Fruit fly (Drosophila melanogaster) whole organism, embryonic: Measurements from ENCODE around the gene CG10365.

Experiments used
- Antp ChIP-seq: fragments of 200-800 bp; sonication (Bioruptor generic); optimal IDR thresholded peaks from 3 replicates; lab custom pipeline; 2016; ENCODE audit warnings: missing biosample characterization, missing genetic modification characterization
- CG11093 ChIP-seq: fragments of 200-800 bp; sonication (Bioruptor generic); IDR thresholded peaks from 3 replicates; pipeline ENCODE4 v1.3.6; 2022; ENCODE audit warnings: missing biosample characterization, missing genetic modification characterization
- CG11695 ChIP-seq: fragments of 200-800 bp; sonication (Bioruptor generic); IDR thresholded peaks from 3 replicates; pipeline ENCODE4 v1.3.6; 2022; ENCODE audit warnings: missing biosample characterization, missing genetic modification characterization
- CG12299 ChIP-seq: fragments of 200-800 bp; sonication (Bioruptor generic); optimal IDR thresholded peaks from 2 replicates; lab custom pipeline; 2018; ENCODE audit warnings: missing biosample characterization, mild to moderate bottlenecking, missing genetic modification characterization
- CG17912 ChIP-seq: fragments of 200-800 bp; sonication (Bioruptor generic); optimal IDR thresholded peaks from 2 replicates; lab custom pipeline; 2018; ENCODE audit warnings: missing biosample characterization, mild to moderate bottlenecking, missing genetic modification characterization
- CG2202 ChIP-seq: fragments of 200-800 bp; sonication (Bioruptor generic); optimal IDR thresholded peaks from 2 replicates; lab custom pipeline; 2018; ENCODE audit warnings: missing biosample characterization, mild to moderate bottlenecking, missing genetic modification characterization
- CG31224 ChIP-seq: fragments of 200-800 bp; sonication (Bioruptor generic); IDR thresholded peaks from 2 replicates; pipeline ENCODE4 v1.3.6; 2022; ENCODE audit warnings: missing biosample characterization, missing genetic modification characterization
- CG4282 ChIP-seq: fragments of 200-800 bp; sonication (Bioruptor generic); optimal IDR thresholded peaks from 2 replicates; lab custom pipeline; 2016; ENCODE audit warnings: missing biosample characterization, missing genetic modification characterization
- CG4404 ChIP-seq: fragments of 200-800 bp; sonication (Bioruptor generic); IDR thresholded peaks from 2 replicates; pipeline ENCODE4 v1.3.6; 2022; ENCODE audit warnings: missing biosample characterization, missing genetic modification characterization
- CG4617 ChIP-seq: fragments of 200-800 bp; sonication (Bioruptor generic); optimal IDR thresholded peaks from 3 replicates; lab custom pipeline; 2016; ENCODE audit warnings: missing biosample characterization, missing genetic modification characterization, borderline replicate concordance
- CG4707 ChIP-seq: fragments of 200-800 bp; sonication (Bioruptor generic); optimal IDR thresholded peaks from 2 replicates; lab custom pipeline; 2018; ENCODE audit warnings: missing biosample characterization, mild to moderate bottlenecking, missing genetic modification characterization, moderate library complexity
- CG4854 ChIP-seq: fragments of 200-800 bp; sonication (Bioruptor generic); optimal IDR thresholded peaks from 2 replicates; lab custom pipeline; 2016; ENCODE audit warnings: missing biosample characterization, missing genetic modification characterization, inconsistent platforms
- CG5180 ChIP-seq: fragments of 200-800 bp; sonication (Bioruptor generic); optimal IDR thresholded peaks from 3 replicates; lab custom pipeline; 2017; ENCODE audit warnings: missing biosample characterization, missing genetic modification characterization, mild to moderate bottlenecking, moderate library complexity, missing genetic modification reagents
- CG6272 ChIP-seq: fragments of 200-800 bp; sonication (Bioruptor generic); IDR thresholded peaks from 2 replicates; pipeline ENCODE4 v1.3.6; 2022; ENCODE audit warnings: missing biosample characterization, missing genetic modification characterization
- Camta ChIP-seq: fragments of 200-800 bp; sonication (Bioruptor generic); optimal IDR thresholded peaks from 2 replicates; lab custom pipeline; 2016; ENCODE audit warnings: missing biosample characterization, missing genetic modification characterization
- Chrac-16 ChIP-seq: fragments of 200-800 bp; sonication (Bioruptor generic); optimal IDR thresholded peaks from 3 replicates; lab custom pipeline; 2016; ENCODE audit warnings: missing biosample characterization, missing genetic modification characterization
- CrebB ChIP-seq: fragments of 200-800 bp; sonication (Bioruptor generic); optimal IDR thresholded peaks from 3 replicates; lab custom pipeline; 2018; ENCODE audit warnings: missing biosample characterization, mild to moderate bottlenecking, missing genetic modification characterization
- Dad ChIP-seq: fragments of 200-800 bp; sonication (Bioruptor generic); optimal IDR thresholded peaks from 3 replicates; lab custom pipeline; 2016; ENCODE audit warnings: missing biosample characterization, missing genetic modification characterization
- Dip2 ChIP-seq: fragments of 200-800 bp; sonication (Bioruptor generic); IDR thresholded peaks from 2 replicates; pipeline ENCODE4 v1.3.6; 2022; ENCODE audit warnings: missing biosample characterization, missing genetic modification characterization
- Doc2 ChIP-seq: fragments of 200-800 bp; sonication (Bioruptor generic); IDR thresholded peaks from 2 replicates; pipeline ENCODE4 v1.3.6; 2022; ENCODE audit warnings: missing biosample characterization, missing genetic modification characterization
- Dref ChIP-seq: fragments of 200-800 bp; sonication (Bioruptor generic); IDR thresholded peaks from 2 replicates; pipeline ENCODE4 v1.3.6; 2022; ENCODE audit warnings: missing biosample characterization, missing genetic modification characterization
- E2f1 ChIP-seq: fragments of 200-800 bp; sonication (Bioruptor generic); IDR thresholded peaks from 2 replicates; pipeline ENCODE4 v1.3.6; 2022; ENCODE audit warnings: missing biosample characterization, missing genetic modification characterization
- Elba2 ChIP-seq: fragments of 200-800 bp; sonication (Bioruptor generic); optimal IDR thresholded peaks from 3 replicates; lab custom pipeline; 2016; ENCODE audit warnings: missing biosample characterization, missing genetic modification characterization
- Ets97D ChIP-seq: fragments of 200-800 bp; sonication (Bioruptor generic); optimal IDR thresholded peaks from 3 replicates; lab custom pipeline; 2016; ENCODE audit warnings: missing biosample characterization, missing genetic modification characterization
- GATAe ChIP-seq: fragments of 200-800 bp; sonication (Bioruptor generic); conservative IDR thresholded peaks from 2 replicates; pipeline ENCODE4 v1.3.6; 2022; ENCODE audit warnings: missing biosample characterization, missing genetic modification characterization
- H15 ChIP-seq: fragments of 200-800 bp; sonication (Bioruptor generic); IDR thresholded peaks from 3 replicates; pipeline ENCODE4 v1.3.6; 2022; ENCODE audit warnings: missing biosample characterization, missing genetic modification characterization
- H2.0 ChIP-seq: fragments of 200-800 bp; sonication (Bioruptor generic); IDR thresholded peaks from 2 replicates; pipeline ENCODE4 v1.3.6; 2022; ENCODE audit warnings: missing biosample characterization, missing genetic modification characterization
- HLH4C ChIP-seq: fragments of 200-800 bp; sonication (Bioruptor generic); IDR thresholded peaks from 3 replicates; pipeline ENCODE4 v1.3.6; 2022; ENCODE audit warnings: missing biosample characterization, missing genetic modification characterization; ENCODE audit not compliant: partially characterized antibody
- NC2β ChIP-seq: fragments of 200-800 bp; sonication (Bioruptor generic); optimal IDR thresholded peaks from 2 replicates; lab custom pipeline; 2016; ENCODE audit warnings: missing biosample characterization, missing genetic modification characterization
- Optix ChIP-seq: fragments of 200-800 bp; sonication (Bioruptor generic); IDR thresholded peaks from 3 replicates; pipeline ENCODE4 v1.3.6; 2022; ENCODE audit warnings: missing biosample characterization, missing genetic modification characterization
- PHDP ChIP-seq: fragments of 200-800 bp; sonication (Bioruptor generic); optimal IDR thresholded peaks from 3 replicates; lab custom pipeline; 2018; ENCODE audit warnings: missing biosample characterization, mild to moderate bottlenecking, missing genetic modification characterization, moderate library complexity
- Pdp1 ChIP-seq, 2 experiments: fragments of 200-800 bp; sonication (Bioruptor generic); optimal IDR thresholded peaks; 3 replicates each; lab custom pipeline; 2016; ENCODE audit warnings: missing biosample characterization in 2 of 2, missing genetic modification characterization in 2 of 2, mild to moderate bottlenecking in 1 of 2, moderate library complexity in 1 of 2
- Scr ChIP-seq: fragments of 200-800 bp; sonication (Bioruptor generic); IDR thresholded peaks from 2 replicates; pipeline ENCODE4 v1.3.6; 2022; ENCODE audit warnings: missing biosample characterization, missing genetic modification characterization; ENCODE audit not compliant: partially characterized antibody
- Xbp1 ChIP-seq: fragments of 200-800 bp; sonication (Bioruptor generic); optimal IDR thresholded peaks from 3 replicates; lab custom pipeline; 2016; ENCODE audit warnings: missing biosample characterization, mild to moderate bottlenecking, missing genetic modification characterization
- YL-1 ChIP-seq: fragments of 200-800 bp; sonication (Bioruptor generic); optimal IDR thresholded peaks from 3 replicates; lab custom pipeline; 2017; ENCODE audit warnings: missing biosample characterization, mild to moderate bottlenecking, missing genetic modification characterization
- da ChIP-seq: fragments of 200-800 bp; sonication (Bioruptor generic); optimal IDR thresholded peaks from 2 replicates; lab custom pipeline; 2016; ENCODE audit warnings: missing biosample characterization, missing genetic modification characterization
- ewg ChIP-seq: fragments of 200-800 bp; sonication (Bioruptor generic); optimal IDR thresholded peaks from 3 replicates; lab custom pipeline; 2017; ENCODE audit warnings: mild to moderate bottlenecking, missing biosample characterization, missing genetic modification reagents, missing genetic modification characterization
- fd96Cb ChIP-seq: fragments of 200-800 bp; sonication (Bioruptor generic); optimal IDR thresholded peaks from 2 replicates; lab custom pipeline; 2018; ENCODE audit warnings: missing biosample characterization, mild to moderate bottlenecking, missing genetic modification characterization, moderate library complexity
- gem ChIP-seq: fragments of 200-800 bp; sonication (Bioruptor generic); optimal IDR thresholded peaks from 2 replicates; lab custom pipeline; 2019; ENCODE audit warnings: missing biosample characterization, mild to moderate bottlenecking, missing genetic modification characterization, moderate library complexity
- h ChIP-seq: fragments of >200 bp; optimal IDR thresholded peaks from 2 replicates; lab custom pipeline; 2017
- insv ChIP-seq, 2 experiments: fragments of 200-800 bp; sonication (Bioruptor generic); optimal IDR thresholded peaks; 3 replicates each; lab custom pipeline; 2016 to 2018; ENCODE audit warnings: missing biosample characterization in 2 of 2, missing genetic modification characterization in 2 of 2
- kni ChIP-seq: fragments of 200-800 bp; sonication (Bioruptor generic); optimal IDR thresholded peaks from 3 replicates; lab custom pipeline; 2017; ENCODE audit warnings: mild to moderate bottlenecking, missing biosample characterization, missing genetic modification reagents, missing genetic modification characterization
- maf-S ChIP-seq: fragments of 200-800 bp; sonication (Bioruptor generic); optimal IDR thresholded peaks from 2 replicates; lab custom pipeline; 2016; ENCODE audit warnings: missing biosample characterization, missing genetic modification characterization
- nerfin-2 ChIP-seq: fragments of 200-800 bp; sonication (Bioruptor generic); IDR thresholded peaks from 2 replicates; pipeline ENCODE4 v1.3.6; 2022; ENCODE audit warnings: missing biosample characterization, missing genetic modification characterization; ENCODE audit not compliant: partially characterized antibody
- oc ChIP-seq: fragments of 200-800 bp; sonication (Bioruptor generic); optimal IDR thresholded peaks from 2 replicates; lab custom pipeline; 2018; ENCODE audit warnings: missing biosample characterization, mild to moderate bottlenecking, missing genetic modification characterization, moderate library complexity
- psq ChIP-seq: fragments of 200-800 bp; sonication (Bioruptor generic); optimal IDR thresholded peaks from 2 replicates; lab custom pipeline; 2017; ENCODE audit warnings: missing biosample characterization, missing genetic modification characterization
- repo ChIP-seq: fragments of 200-800 bp; sonication (Bioruptor generic); optimal IDR thresholded peaks from 2 replicates; lab custom pipeline; 2016; ENCODE audit warnings: missing biosample characterization, missing genetic modification characterization
- slp2 ChIP-seq: fragments of 200-800 bp; sonication (Bioruptor generic); optimal IDR thresholded peaks from 2 replicates; lab custom pipeline; 2016; ENCODE audit warnings: missing biosample characterization, missing genetic modification characterization
- toy ChIP-seq: fragments of 200-800 bp; sonication (Bioruptor generic); IDR thresholded peaks from 2 replicates; pipeline ENCODE4 v1.3.6; 2022; ENCODE audit warnings: missing biosample characterization, missing genetic modification characterization
- trh ChIP-seq: fragments of 200-800 bp; sonication (Bioruptor generic); optimal IDR thresholded peaks from 2 replicates; lab custom pipeline; 2016; ENCODE audit warnings: missing biosample characterization, missing genetic modification characterization
- vfl ChIP-seq: fragments of 200-800 bp; sonication (Bioruptor generic); optimal IDR thresholded peaks from 2 replicates; lab custom pipeline; 2016; ENCODE audit warnings: missing biosample characterization, missing genetic modification characterization
- wdn ChIP-seq: fragments of 200-800 bp; sonication (Bioruptor generic); IDR thresholded peaks from 2 replicates; pipeline ENCODE4 v1.3.6; 2022; ENCODE audit warnings: missing biosample characterization, missing genetic modification characterization

CG10365 gene

dm6 chr3R:23772808-23773207 lies 49.7 kb downstream of the CG10365 start, which contains the start of gene tst (continued):
- TF ChIP-seq CG12299 (tag; lab: Kevin White, UChicago): peak; percentile 78
- TF ChIP-seq CG4617 (GFP tag; lab: Kevin White, UChicago): peak; percentile 89
- TF ChIP-seq trh: peak; percentile 84
- TF ChIP-seq CG11695 (GFP tag; lab: Robert Waterston, UW): peak; percentile 93
- TF ChIP-seq Optix (GFP tag; lab: Robert Waterston, UW): peak; percentile 93
- TF ChIP-seq CrebB (tag; lab: Kevin White, UChicago): peak; percentile 68
- TF ChIP-seq H2.0 (GFP tag; lab: Robert Waterston, UW): peak; percentile 96
- TF ChIP-seq Antp: peak; percentile 25
- peak; percentile 61; the same call in 1 of the 2 replicates for TF ChIP-seq Scr
- TF ChIP-seq repo (GFP tag; lab: Kevin White, UChicago): no peak
- peak; percentile 71 for TF ChIP-seq YL-1 (GFP tag; lab: Kevin White, UChicago)
- peak; percentile 18 for TF ChIP-seq Elba2 (GFP tag; lab: Kevin White, UChicago)
- TF ChIP-seq vfl (GFP tag; lab: Kevin White, UChicago): peak; percentile 35
- TF ChIP-seq maf-S (GFP tag; lab: Kevin White, UChicago): peak; percentile 16
- TF ChIP-seq toy (GFP tag; lab: Robert Waterston, UW): peak; percentile 77
- peak; percentile 78 for TF ChIP-seq CG2202 (tag; lab: Kevin White, UChicago)
- TF ChIP-seq oc (tag; lab: Kevin White, UChicago): peak; percentile 89
- peak; percentile 92 for TF ChIP-seq Doc2 (GFP tag; lab: Robert Waterston, UW)
- TF ChIP-seq ewg (GFP tag; lab: Kevin White, UChicago): peak; percentile 77
- peak; percentile 67 to 87 for TF ChIP-seq Pdp1 (GFP tag; optimal IDR thresholded peaks at IDR 0.05; lab: Kevin White, UChicago)
- peak in 1 of 2 experiments; percentile 36 for TF ChIP-seq insv (GFP tag; optimal IDR thresholded peaks at IDR 0.05; lab: Kevin White, UChicago)
- TF ChIP-seq HLH4C (GFP tag; lab: Robert Waterston, UW): peak; percentile 43; the same call in 1 of the 3 replicates
- TF ChIP-seq CG6272 (GFP tag; lab: Robert Waterston, UW): peak; percentile 99
- TF ChIP-seq CG4707: no peak
- TF ChIP-seq PHDP (tag; lab: Kevin White, UChicago): peak; percentile 92
- peak; percentile 94 for TF ChIP-seq CG11093
- peak; percentile 12 for TF ChIP-seq slp2 (GFP tag; lab: Kevin White, UChicago)
- TF ChIP-seq Dref (GFP tag; lab: Robert Waterston, UW): peak; percentile 46
- TF ChIP-seq CG5180 (GFP tag; lab: Kevin White, UChicago): no peak
- no peak for TF ChIP-seq nerfin-2
- no peak for TF ChIP-seq da (GFP tag; lab: Kevin White, UChicago)
- peak; percentile 7 for TF ChIP-seq kni
- no peak for TF ChIP-seq h (lab: Kevin White, UChicago)
- peak; percentile 17 for TF ChIP-seq Ets97D (GFP tag; lab: Kevin White, UChicago)
- TF ChIP-seq Dip2 (GFP tag; lab: Robert Waterston, UW): peak; percentile 48
- TF ChIP-seq E2f1: peak; percentile 97
- peak; percentile 98 for TF ChIP-seq gem
- TF ChIP-seq CG4854 (GFP tag; lab: Kevin White, UChicago): no peak
- peak; percentile 92 for TF ChIP-seq CG31224 (GFP tag; lab: Robert Waterston, UW)
- peak; percentile 87 for TF ChIP-seq GATAe (GFP tag; lab: Robert Waterston, UW)
- TF ChIP-seq Xbp1 (GFP tag; lab: Kevin White, UChicago): peak; percentile 95
- peak; percentile 24 for TF ChIP-seq Dad
- TF ChIP-seq CG4282: no peak
- TF ChIP-seq CG17912 (GFP tag; lab: Kevin White, UChicago): peak; percentile 53
- TF ChIP-seq Chrac-16 (GFP tag; lab: Kevin White, UChicago): peak; percentile 87
- TF ChIP-seq fd96Cb (tag; lab: Kevin White, UChicago): peak; percentile 93
- TF ChIP-seq Camta (GFP tag; lab: Kevin White, UChicago): peak; percentile 32
- no peak for TF ChIP-seq NC2β (GFP tag; lab: Kevin White, UChicago)
- TF ChIP-seq CG4404 (GFP tag; lab: Robert Waterston, UW): peak; percentile 98
- peak; percentile 81 for TF ChIP-seq psq
- peak; percentile 97 for TF ChIP-seq H15
- TF ChIP-seq wdn: peak; percentile 95
